Fruit fly (Drosophila melanogaster) whole organism, adult: Measurements from ENCODE around the gene CG44005.
A peak's percentile ranks its signal among the peaks of the same experiment; 100 is the strongest.

ENCODE experiments used
- CG1620 ChIP-seq: fragments of 200-800 bp; sonication (Bioruptor generic); optimal IDR thresholded peaks from 2 replicates; lab custom pipeline; 2016; ENCODE audit warnings: missing biosample characterization, missing genetic modification characterization
- CG5204 ChIP-seq: fragments of 200-800 bp; sonication (Bioruptor generic); optimal IDR thresholded peaks from 2 replicates; lab custom pipeline; 2016; ENCODE audit warnings: missing biosample characterization, missing genetic modification characterization
- CG7045 ChIP-seq: fragments of 200-800 bp; sonication (Bioruptor generic); optimal IDR thresholded peaks from 2 replicates; lab custom pipeline; 2017; ENCODE audit warnings: missing biosample characterization, mild to moderate bottlenecking, missing genetic modification characterization
- CG7101 ChIP-seq: fragments of 200-800 bp; sonication (Bioruptor generic); optimal IDR thresholded peaks from 2 replicates; lab custom pipeline; 2018; ENCODE audit warnings: missing biosample characterization, mild to moderate bottlenecking, missing genetic modification characterization, moderate library complexity
- Clk ChIP-seq: fragments of 200-800 bp; sonication (Bioruptor generic); optimal IDR thresholded peaks from 2 replicates; lab custom pipeline; 2017; ENCODE audit warnings: missing biosample characterization, missing genetic modification characterization
- Crg-1 ChIP-seq: fragments of 200-800 bp; sonication (Bioruptor generic); optimal IDR thresholded peaks from 2 replicates; lab custom pipeline; 2016; ENCODE audit warnings: missing biosample characterization, missing genetic modification characterization
- cic ChIP-seq: fragments of 200-800 bp; sonication (Bioruptor generic); optimal IDR thresholded peaks from 2 replicates; lab custom pipeline; 2017; ENCODE audit warnings: missing biosample characterization, mild to moderate bottlenecking, missing genetic modification characterization, moderate library complexity
- cnc ChIP-seq, 2 experiments: fragments of >200 bp; optimal IDR thresholded peaks; 2 replicates each; lab custom pipeline; 2017
- kay ChIP-seq: fragments of 200-800 bp; sonication (Bioruptor generic); peaks from one replicate; lab custom pipeline; 2016; ENCODE audit warnings: missing biosample characterization, missing genetic modification characterization, borderline replicate concordance
- tj ChIP-seq: fragments of 200-800 bp; sonication (Bioruptor generic); optimal IDR thresholded peaks from 3 replicates; lab custom pipeline; 2017; ENCODE audit warnings: missing biosample characterization, mild to moderate bottlenecking, missing genetic modification characterization, moderate library complexity

dm6 chr3L:18022479-18022950 lies 49.4 kb downstream of the CG44005 start:
- TF ChIP-seq Crg-1 (GFP tag; lab: Kevin White, UChicago), result no peak
- no peak for TF ChIP-seq CG7045
- no peak for TF ChIP-seq CG7101 (tag; lab: Kevin White, UChicago)
- TF ChIP-seq CG5204, result no peak
- TF ChIP-seq kay, result peak; percentile 70
- no peak for TF ChIP-seq cnc (optimal IDR thresholded peaks at IDR 0.05; lab: Kevin White, UChicago)
- TF ChIP-seq CG1620 (GFP tag; lab: Kevin White, UChicago), result no peak
- TF ChIP-seq cic, result peak; percentile 7
- TF ChIP-seq Clk (GFP tag; lab: Kevin White, UChicago), result no peak
- no peak for TF ChIP-seq tj
